Fruit fly (Drosophila melanogaster) whole organism, embryonic: ENCODE measurements around the gene Msh6.

Experiments used
- Awh ChIP-seq: fragments of 200-800 bp; sonication (Bioruptor generic); IDR thresholded peaks from 2 replicates; pipeline ENCODE4, ENCODE4 v1.3.6; 2022; ENCODE audit warnings: missing biosample characterization, missing genetic modification characterization
- Blimp-1 ChIP-seq: fragments of 200-800 bp; sonication (Bioruptor generic); optimal IDR thresholded peaks from 3 replicates; lab custom pipeline; 2018; ENCODE audit warnings: missing biosample characterization, missing genetic modification characterization, mild to moderate bottlenecking, moderate library complexity, missing genetic modification reagents
- CG1024 ChIP-seq: fragments of 200-800 bp; sonication (Bioruptor generic); IDR thresholded peaks from 2 replicates; pipeline ENCODE4 v1.3.6; 2022; ENCODE audit warnings: missing biosample characterization, missing genetic modification characterization
- CG13624 ChIP-seq: fragments of 200-800 bp; sonication (Bioruptor generic); optimal IDR thresholded peaks from 2 replicates; lab custom pipeline; 2016; ENCODE audit warnings: missing biosample characterization, missing genetic modification characterization
- CG14860 ChIP-seq: fragments of 200-800 bp; sonication (Bioruptor generic); IDR thresholded peaks from 3 replicates; pipeline ENCODE4 v1.3.6; 2022; ENCODE audit warnings: missing biosample characterization, missing genetic modification characterization; ENCODE audit not compliant: partially characterized antibody
- CG1603 ChIP-seq: fragments of 200-800 bp; sonication (Bioruptor generic); optimal IDR thresholded peaks from 2 replicates; lab custom pipeline; 2019; ENCODE audit warnings: missing biosample characterization, mild to moderate bottlenecking, missing genetic modification characterization, moderate library complexity
- CG17361 ChIP-seq: fragments of 200-800 bp; sonication (Bioruptor generic); IDR thresholded peaks from 3 replicates; pipeline ENCODE4 v1.3.6; 2022; ENCODE audit warnings: missing biosample characterization, missing genetic modification characterization
- CG1832 ChIP-seq: fragments of 200-800 bp; sonication (Bioruptor generic); optimal IDR thresholded peaks from 2 replicates; lab custom pipeline; 2017; ENCODE audit warnings: missing biosample characterization, mild to moderate bottlenecking, missing genetic modification characterization, inconsistent platforms
- CG18619 ChIP-seq: fragments of 200-800 bp; sonication (Bioruptor generic); optimal IDR thresholded peaks from 3 replicates; lab custom pipeline; 2017; ENCODE audit warnings: missing biosample characterization, mild to moderate bottlenecking, missing genetic modification characterization
- CG2712 ChIP-seq: fragments of 200-800 bp; optimal IDR thresholded peaks from 3 replicates; lab custom pipeline; 2019; ENCODE audit warnings: missing biosample characterization, mild to moderate bottlenecking, missing genetic modification characterization, moderate library complexity
- CG42726 ChIP-seq: fragments of 200-800 bp; sonication (Bioruptor generic); IDR thresholded peaks from 2 replicates; pipeline ENCODE4 v1.3.6; 2022; ENCODE audit warnings: missing biosample characterization, missing genetic modification characterization; ENCODE audit not compliant: partially characterized antibody
- CG6791 ChIP-seq: fragments of 200-800 bp; sonication (Bioruptor generic); IDR thresholded peaks from 3 replicates; pipeline ENCODE4 v1.3.6; 2022; ENCODE audit warnings: missing biosample characterization, missing genetic modification characterization; ENCODE audit not compliant: partially characterized antibody
- CG7745 ChIP-seq: fragments of 200-800 bp; sonication (Bioruptor generic); optimal IDR thresholded peaks from 2 replicates; lab custom pipeline; 2018; ENCODE audit warnings: missing biosample characterization, mild to moderate bottlenecking, missing genetic modification characterization, moderate library complexity
- CG8290 ChIP-seq, 3 experiments: fragments of 200-800 bp; sonication (Bioruptor generic); optimal IDR thresholded peaks; 2 replicates each; lab custom pipeline; 2016 to 2019; ENCODE audit warnings: missing biosample characterization in 3 of 3, missing genetic modification characterization in 3 of 3, mild to moderate bottlenecking in 2 of 3, moderate library complexity in 1 of 3
- CTCF ChIP-seq: fragments of 200-800 bp; sonication (Bioruptor generic); optimal IDR thresholded peaks from 2 replicates; lab custom pipeline; 2017; ENCODE audit warnings: missing biosample characterization, mild to moderate bottlenecking, missing genetic modification characterization, moderate library complexity
- CrebB ChIP-seq: fragments of 200-800 bp; sonication (Bioruptor generic); optimal IDR thresholded peaks from 3 replicates; lab custom pipeline; 2018; ENCODE audit warnings: missing biosample characterization, mild to moderate bottlenecking, missing genetic modification characterization
- E2f1 ChIP-seq: fragments of 200-800 bp; sonication (Bioruptor generic); IDR thresholded peaks from 2 replicates; pipeline ENCODE4 v1.3.6; 2022; ENCODE audit warnings: missing biosample characterization, missing genetic modification characterization
- HLH4C ChIP-seq: fragments of 200-800 bp; sonication (Bioruptor generic); IDR thresholded peaks from 3 replicates; pipeline ENCODE4 v1.3.6; 2022; ENCODE audit warnings: missing biosample characterization, missing genetic modification characterization; ENCODE audit not compliant: partially characterized antibody
- Lpt ChIP-seq: fragments of >200 bp; optimal IDR thresholded peaks from 2 replicates; lab custom pipeline; 2018; ENCODE audit warnings: missing biosample characterization, missing genetic modification characterization
- MTF-1 ChIP-seq: fragments of 200-800 bp; sonication (Bioruptor generic); optimal IDR thresholded peaks from 2 replicates; lab custom pipeline; 2018; ENCODE audit warnings: missing biosample characterization, mild to moderate bottlenecking, missing genetic modification characterization, borderline replicate concordance
- Mad ChIP-seq: fragments of 200-800 bp; sonication (Bioruptor generic); optimal IDR thresholded peaks from 2 replicates; lab custom pipeline; 2016; ENCODE audit warnings: missing biosample characterization, missing genetic modification characterization
- Nf-YA ChIP-seq: fragments of 200-800 bp; sonication (Bioruptor generic); IDR thresholded peaks from 2 replicates; pipeline ENCODE4 v1.3.6; 2022; ENCODE audit warnings: missing biosample characterization, missing genetic modification characterization
- Poxn ChIP-seq: fragments of 200-800 bp; sonication (Bioruptor generic); IDR thresholded peaks from 2 replicates; pipeline ENCODE4 v1.3.6; 2022; ENCODE audit warnings: missing biosample characterization, missing genetic modification characterization
- Ptx1 ChIP-seq: fragments of 200-800 bp; sonication (Bioruptor generic); IDR thresholded peaks from 2 replicates; pipeline ENCODE4 v1.3.6; 2022; ENCODE audit warnings: missing biosample characterization, missing genetic modification characterization
- Sox100B ChIP-seq: fragments of 200-800 bp; sonication (Bioruptor generic); optimal IDR thresholded peaks from 3 replicates; lab custom pipeline; 2018; ENCODE audit warnings: missing biosample characterization, mild to moderate bottlenecking, missing genetic modification characterization
- Sry-δ ChIP-seq: fragments of 200-800 bp; sonication (Bioruptor generic); optimal IDR thresholded peaks from 2 replicates; lab custom pipeline; 2016; ENCODE audit warnings: missing biosample characterization, missing genetic modification characterization
- bsh ChIP-seq, 2 experiments: fragments of 200-800 bp; sonication (Bioruptor generic); optimal IDR thresholded peaks; 2 replicates each; lab custom pipeline; 2017 to 2018; ENCODE audit warnings: mild to moderate bottlenecking in 2 of 2, missing biosample characterization in 2 of 2, missing genetic modification characterization in 2 of 2, moderate library complexity in 1 of 2
- cg ChIP-seq: fragments of 200-800 bp; sonication (Bioruptor generic); optimal IDR thresholded peaks from 3 replicates; lab custom pipeline; 2019; ENCODE audit warnings: missing biosample characterization, mild to moderate bottlenecking, missing genetic modification characterization, moderate library complexity
- chif ChIP-seq, 2 experiments: fragments of 200-800 bp; sonication (Bioruptor generic); optimal IDR thresholded peaks; 3 replicates each; lab custom pipeline; 2016; ENCODE audit warnings: missing biosample characterization in 2 of 2, missing genetic modification characterization in 2 of 2
- dmrt11E ChIP-seq: fragments of 200-800 bp; sonication (Bioruptor generic); optimal IDR thresholded peaks from 3 replicates; lab custom pipeline; 2018; ENCODE audit warnings: missing biosample characterization, mild to moderate bottlenecking, missing genetic modification characterization, moderate library complexity
- fd102C ChIP-seq: fragments of 200-800 bp; sonication (Bioruptor generic); optimal IDR thresholded peaks from 2 replicates; lab custom pipeline; 2018; ENCODE audit warnings: missing biosample characterization, mild to moderate bottlenecking, missing genetic modification characterization, moderate library complexity
- gce ChIP-seq: fragments of 200-800 bp; sonication (Bioruptor generic); IDR thresholded peaks from 3 replicates; pipeline ENCODE4 v1.3.6; 2022; ENCODE audit warnings: missing biosample characterization, missing genetic modification characterization
- inv ChIP-seq: fragments of 200-800 bp; sonication (Bioruptor generic); IDR thresholded peaks from 2 replicates; pipeline ENCODE4 v1.3.6; 2022; ENCODE audit warnings: missing biosample characterization, missing genetic modification characterization; ENCODE audit not compliant: partially characterized antibody
- kni ChIP-seq: fragments of 200-800 bp; sonication (Bioruptor generic); optimal IDR thresholded peaks from 3 replicates; lab custom pipeline; 2017; ENCODE audit warnings: mild to moderate bottlenecking, missing biosample characterization, missing genetic modification reagents, missing genetic modification characterization
- nom ChIP-seq: fragments of 200-800 bp; sonication (Bioruptor generic); optimal IDR thresholded peaks from 2 replicates; lab custom pipeline; 2017; ENCODE audit warnings: missing biosample characterization, missing genetic modification characterization, mild to moderate bottlenecking, moderate library complexity, missing genetic modification reagents
- pan ChIP-seq, 4 experiments: fragments of >200 bp in 3 of 4; fragments of 200-800 bp in 1 of 4; sonication (Bioruptor generic) in 1 of 4; optimal IDR thresholded peaks in 3 of 4; IDR thresholded peaks in 1 of 4; 2 replicates each; pipeline versions ENCODE4 v1.3.6 to Lab custom; 2017 to 2022; ENCODE audit warnings: missing biosample characterization in 2 of 4, missing genetic modification characterization in 2 of 4, mixed read lengths in 1 of 4
- phol ChIP-seq: fragments of 200-800 bp; sonication (Bioruptor generic); optimal IDR thresholded peaks from 3 replicates; lab custom pipeline; 2018; ENCODE audit warnings: missing biosample characterization, mild to moderate bottlenecking, missing genetic modification characterization, moderate library complexity
- sens ChIP-seq: fragments of 200-800 bp; sonication (Bioruptor generic); peaks from one replicate; lab custom pipeline; 2016; ENCODE audit warnings: missing biosample characterization, missing genetic modification characterization
- slou ChIP-seq: fragments of 200-800 bp; sonication (Bioruptor generic); optimal IDR thresholded peaks from 3 replicates; lab custom pipeline; 2016; ENCODE audit warnings: missing biosample characterization, missing genetic modification characterization
- sqz ChIP-seq: fragments of 200-800 bp; sonication (Bioruptor generic); optimal IDR thresholded peaks from 3 replicates; lab custom pipeline; 2018; ENCODE audit warnings: missing biosample characterization, mild to moderate bottlenecking, missing genetic modification characterization
- stwl ChIP-seq: fragments of 200-800 bp; sonication (Bioruptor generic); optimal IDR thresholded peaks from 3 replicates; lab custom pipeline; 2018; ENCODE audit warnings: missing biosample characterization, mild to moderate bottlenecking, missing genetic modification characterization, moderate library complexity
- wdn ChIP-seq: fragments of 200-800 bp; sonication (Bioruptor generic); IDR thresholded peaks from 2 replicates; pipeline ENCODE4 v1.3.6; 2022; ENCODE audit warnings: missing biosample characterization, missing genetic modification characterization

The Msh6 gene

DNA sequence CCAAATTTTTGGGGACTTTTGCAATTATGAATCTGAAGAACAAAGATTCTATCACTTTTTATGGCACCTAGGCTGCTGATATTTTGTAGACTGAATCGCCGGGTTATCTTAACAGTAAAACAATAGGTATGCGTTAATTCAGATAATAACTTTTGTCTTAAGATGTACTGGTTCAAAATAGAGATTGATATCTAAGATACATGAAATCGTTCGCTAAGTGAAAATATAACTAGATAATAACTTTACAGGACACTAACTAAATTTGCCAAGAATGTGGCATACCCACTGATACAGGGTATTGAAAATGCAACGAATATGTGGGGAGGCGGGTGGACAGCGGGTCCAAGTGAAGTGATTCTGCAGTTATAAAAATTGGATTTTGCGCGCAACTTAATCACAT is 33.8 kb upstream of the Msh6 start:
- 0 out of 3 replicates have a peak, but pooled peaks have one; percentile 30 for TF ChIP-seq HLH4C (GFP tag; lab: Robert Waterston, UW)
- TF ChIP-seq CG7745, result no peak

DNA sequence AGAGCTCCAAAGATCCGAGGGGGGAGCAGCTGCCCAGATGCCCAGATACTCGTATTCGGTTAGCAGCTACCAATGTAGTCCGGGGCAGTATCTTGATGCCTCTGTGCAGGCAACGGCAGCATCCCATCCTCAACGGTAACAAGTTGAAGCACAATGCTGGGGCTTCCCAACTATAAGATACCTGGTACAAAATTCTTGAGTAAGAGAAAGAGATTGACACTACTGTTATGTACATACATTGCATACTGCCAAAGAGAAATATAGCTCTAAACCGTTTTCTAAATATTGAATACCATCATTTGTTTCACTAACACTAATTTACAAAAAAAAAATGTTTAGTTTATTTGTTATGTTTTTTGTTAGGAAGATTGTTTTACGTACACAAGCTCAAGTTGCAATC is 31.3 kb upstream of the Msh6 start:
- no peak for TF ChIP-seq MTF-1 (GFP tag; lab: Kevin White, UChicago)
- no peak for TF ChIP-seq CG2712

DNA sequence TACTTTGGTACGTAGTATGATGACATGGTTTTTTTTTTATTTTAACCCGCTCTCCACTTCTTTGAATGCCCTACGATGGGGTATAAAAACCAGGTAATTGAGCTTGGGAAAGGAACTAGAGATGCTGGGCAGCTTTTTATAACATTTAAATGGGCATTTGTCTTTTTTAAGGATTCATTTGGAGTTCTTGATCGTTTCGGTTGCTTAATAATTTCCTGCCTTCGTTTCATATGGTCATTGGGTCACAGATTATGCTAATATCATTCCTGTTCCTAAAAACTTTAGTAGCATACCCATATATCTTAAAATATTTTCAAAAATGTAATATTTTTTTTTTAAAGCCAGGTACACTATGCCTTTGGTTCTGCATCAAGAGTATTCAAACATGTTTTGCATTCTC is 30.4 kb upstream of the Msh6 start:
- no peak for TF ChIP-seq Blimp-1 (GFP tag; lab: Kevin White, UChicago)
- no peak for TF ChIP-seq stwl
- TF ChIP-seq slou (GFP tag; lab: Kevin White, UChicago), result no peak
- no peak for TF ChIP-seq Ptx1 (GFP tag; lab: Robert Waterston, UW)
- TF ChIP-seq fd102C (GFP tag; lab: Kevin White, UChicago), result no peak
- TF ChIP-seq chif (GFP tag; optimal IDR thresholded peaks at IDR 0.05; lab: Kevin White, UChicago), result no peak

DNA sequence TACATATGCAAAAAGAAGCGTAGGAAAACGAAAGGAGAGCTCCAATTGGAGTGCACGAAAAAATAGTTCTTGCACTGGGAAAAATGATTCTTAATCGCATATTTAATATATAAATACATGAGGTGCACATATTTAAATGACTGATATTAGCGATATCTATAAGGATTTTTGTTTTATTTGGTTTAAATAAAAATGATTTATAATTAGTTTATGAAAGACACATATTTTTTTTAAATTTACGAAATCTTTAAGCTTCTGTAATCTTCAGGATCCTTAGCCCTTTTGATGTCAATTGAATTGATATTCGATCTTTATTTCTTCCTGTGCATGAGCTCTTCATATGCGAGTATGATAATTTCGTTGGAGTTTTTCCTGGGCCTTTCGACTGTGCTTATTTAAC is 29.4 kb upstream of the Msh6 start:
- TF ChIP-seq Mad (GFP tag; lab: Kevin White, UChicago), result no peak
- TF ChIP-seq Sry-δ (GFP tag; lab: Kevin White, UChicago), result no peak
- TF ChIP-seq Awh (GFP tag; lab: Robert Waterston, UW), result no peak
- no peak for TF ChIP-seq Lpt (GFP tag; lab: Kevin White, UChicago)
- no peak for TF ChIP-seq gce (GFP tag; lab: Robert Waterston, UW)
- TF ChIP-seq Poxn (GFP tag; lab: Robert Waterston, UW), result no peak
- peak; percentile 20 for TF ChIP-seq phol (tag; lab: Kevin White, UChicago)
- TF ChIP-seq CG17361, result 0 out of 3 replicates have a peak, but pooled peaks have one; percentile 12
- no peak for TF ChIP-seq E2f1 (GFP tag; lab: Robert Waterston, UW)
- no peak for TF ChIP-seq CG13624
- no peak for TF ChIP-seq Sox100B (GFP tag; lab: Kevin White, UChicago)
- TF ChIP-seq CG1832 (GFP tag; lab: Kevin White, UChicago), result no peak
- peak; percentile 7 for TF ChIP-seq dmrt11E (tag; lab: Kevin White, UChicago)
- TF ChIP-seq CG42726 (GFP tag; lab: Robert Waterston, UW), result no peak
- no peak for TF ChIP-seq Nf-YA
- TF ChIP-seq, all 482 proteins: peak for 3

DNA sequence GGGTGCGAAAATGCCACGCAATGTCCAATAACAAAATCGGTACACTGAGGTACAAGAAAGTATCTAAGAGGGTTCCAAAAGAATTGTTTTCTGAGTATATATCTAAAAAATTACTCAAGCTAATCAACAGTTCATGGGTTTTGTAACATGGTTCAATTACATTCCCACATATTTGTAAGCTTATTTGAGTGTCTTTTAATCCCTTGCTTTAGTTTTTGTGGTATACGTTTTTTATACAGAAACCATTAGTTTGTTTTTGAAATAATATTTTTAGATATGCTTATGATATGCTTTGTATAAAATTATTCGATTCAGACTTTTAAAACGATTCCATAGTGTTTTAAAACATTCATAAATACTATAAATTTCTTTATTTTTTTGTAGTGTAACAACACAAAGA is 22.5 kb upstream of the Msh6 start:
- TF ChIP-seq bsh (GFP tag; optimal IDR thresholded peaks at IDR 0.05; lab: Kevin White, UChicago) (peak in 1 of 2 experiments; percentile 1), CrebB (tag; lab: Kevin White, UChicago) (no peak)

DNA sequence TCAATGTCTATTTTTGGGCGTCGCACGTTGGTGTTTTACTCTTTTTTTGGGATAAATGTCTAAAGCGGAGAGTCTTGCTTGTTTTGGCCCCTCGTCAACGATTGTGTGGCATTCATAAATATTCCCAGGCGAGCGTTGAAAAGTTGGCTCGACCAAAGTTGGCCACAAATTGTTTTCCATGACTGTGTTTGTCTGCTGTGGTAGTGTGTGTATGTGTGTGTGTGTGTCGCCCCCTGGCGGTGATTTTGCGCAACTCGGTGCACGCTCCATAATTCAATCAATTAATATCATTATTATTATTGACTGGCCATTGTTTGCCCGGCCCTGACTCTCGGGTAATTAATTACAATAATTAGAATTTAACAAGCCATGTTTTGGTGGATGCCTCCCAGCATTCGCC is 20.3 kb upstream of the Msh6 start:
- TF ChIP-seq CG1024 (peak; percentile 12; the same call in 1 of the 2 replicates), CTCF (GFP tag; lab: Kevin White, UChicago) (peak; percentile 89), wdn (0 out of 2 replicates have a peak, but pooled peaks have one; percentile 40), CG18619 (GFP tag; lab: Kevin White, UChicago) (no peak), pan (optimal IDR thresholded peaks at IDR 0.05; lab: Kevin White, UChicago) (no peak), pan (GFP tag; optimal IDR thresholded peaks at IDR 0.05 in 1 of 2, IDR thresholded peaks at IDR 0.05 in 1 of 2) (no peak), CG6791 (GFP tag; lab: Robert Waterston, UW) (0 out of 3 replicates have a peak, but pooled peaks have one; percentile 42), CG14860 (no peak), kni (GFP tag; lab: Kevin White, UChicago) (peak; percentile 42), CG1832 (GFP tag; lab: Kevin White, UChicago) (no peak), sqz (GFP tag; lab: Kevin White, UChicago) (no peak), sens (GFP tag; lab: Kevin White, UChicago) (peak; percentile 42), inv (GFP tag; lab: Robert Waterston, UW) (no peak), nom (no peak), CG1603 (tag; lab: Kevin White, UChicago) (peak; percentile 11), cg (GFP tag; lab: Kevin White, UChicago) (peak; percentile 63), CG8290 (GFP tag; optimal IDR thresholded peaks at IDR 0.05; lab: Kevin White, UChicago) (no peak), CG8290 (tag; optimal IDR thresholded peaks at IDR 0.05; lab: Kevin White, UChicago) (peak in 1 of 2 experiments; percentile 26)
